Worm (Caenorhabditis elegans) whole organism, L2 larva: ENCODE results near the gene D1025.10.
"Not testable (repeated sequence)": the region's sequence is repeated elsewhere in the genome, so short reads cannot be mapped to it uniquely, and the experiment has no call there.

Experiments used
- C34F6.9 ChIP-seq: fragments of 150-350 bp; optimal IDR thresholded peaks from 2 replicates; lab custom pipeline; 2014; ENCODE audit warnings: missing biosample characterization, missing genetic modification characterization
- ama-1 ChIP-seq: fragments of 150-350 bp; optimal IDR thresholded peaks from 2 replicates; lab custom pipeline; 2018; ENCODE audit warnings: inconsistent platforms
- egl-27 ChIP-seq: sonication (generic microtip); optimal IDR thresholded peaks from 3 replicates; lab custom pipeline; 2017; ENCODE audit warnings: missing biosample characterization, missing genetic modification reagents, missing genetic modification characterization
- elt-1 ChIP-seq: fragments of 150-350 bp; optimal IDR thresholded peaks from 2 replicates; lab custom pipeline; 2014; ENCODE audit warnings: missing biosample characterization, missing genetic modification characterization
- lsy-2 ChIP-seq, 2 experiments: fragments of 150-350 bp in 1 of 2; sonication (generic microtip) in 1 of 2; optimal IDR thresholded peaks; 2 replicates each; lab custom pipeline; 2014 to 2017; ENCODE audit warnings: missing biosample characterization in 2 of 2, missing genetic modification characterization in 2 of 2
- nhr-11 ChIP-seq: fragments of 150-350 bp; optimal IDR thresholded peaks from 2 replicates; lab custom pipeline; 2014; ENCODE audit warnings: missing biosample characterization, missing genetic modification characterization
- nhr-23 ChIP-seq: fragments of 150-350 bp; optimal IDR thresholded peaks from 2 replicates; lab custom pipeline; 2014; ENCODE audit warnings: missing biosample characterization, missing genetic modification reagents, missing genetic modification characterization
- nhr-25 ChIP-seq: fragments of 150-350 bp; sonication (generic microtip); optimal IDR thresholded peaks from 3 replicates; lab custom pipeline; 2014; ENCODE audit warnings: missing biosample characterization, missing genetic modification characterization
- nhr-6 ChIP-seq: fragments of 150-350 bp; optimal IDR thresholded peaks from 2 replicates; lab custom pipeline; 2014; ENCODE audit warnings: missing biosample characterization, missing genetic modification characterization
- peb-1 ChIP-seq: fragments of 150-350 bp; optimal IDR thresholded peaks from 2 replicates; lab custom pipeline; 2014; ENCODE audit warnings: missing biosample characterization, missing genetic modification characterization
- skn-1 ChIP-seq: sonication (generic microtip); optimal IDR thresholded peaks from 2 replicates; lab custom pipeline; 2017; ENCODE audit warnings: missing biosample characterization, missing genetic modification characterization
- snpc-4 ChIP-seq: fragments of 150-350 bp; optimal IDR thresholded peaks from 2 replicates; lab custom pipeline; 2014; ENCODE audit warnings: missing biosample characterization, missing genetic modification characterization
- zag-1 ChIP-seq: fragments of 150-350 bp; optimal IDR thresholded peaks from 2 replicates; lab custom pipeline; 2014; ENCODE audit warnings: missing biosample characterization, missing genetic modification characterization

DNA sequence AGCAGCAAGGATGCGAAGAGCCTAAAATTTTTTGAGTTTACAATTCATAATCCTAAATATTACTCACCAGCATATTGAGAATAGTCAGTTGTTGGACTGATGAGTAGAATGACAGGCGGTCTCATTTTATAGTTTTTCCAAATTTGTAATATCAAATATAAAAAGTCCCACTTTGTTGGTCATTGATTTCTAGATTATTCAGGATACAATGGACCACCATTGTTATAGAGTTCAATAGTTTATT, 8.3 kb downstream of the D1025.10 start, which contains the start of gene nspc-17:
- TF ChIP-seq nhr-6 (tag; lab: Kevin White, UChicago); elt-1; snpc-4 (tag; lab: Kevin White, UChicago); egl-27; zag-1; nhr-11 (tag; lab: Kevin White, UChicago); nhr-23 (tag; lab: Kevin White, UChicago); nhr-25 (tag; lab: Kevin White, UChicago); C34F6.9 (tag; lab: Kevin White, UChicago); lsy-2 (tag; optimal IDR thresholded peaks at IDR 0.05; lab: Kevin White, UChicago); peb-1; ama-1 (lab: Kevin White, UChicago); skn-1 (tag; lab: Kevin White, UChicago): not testable (repeated sequence)
